Worm (Caenorhabditis elegans) whole organism, late embryonic: Measurements from ENCODE around the gene swt-1.

Experiments used
- C38D4.7 ChIP-seq: fragments of 200-800 bp; sonication (Bioruptor generic); optimal IDR thresholded peaks from 2 replicates; lab custom pipeline; 2018; ENCODE audit warnings: mild to moderate bottlenecking, missing genetic modification characterization, moderate library complexity, missing compliant biosample characterization
- F13H6.1 ChIP-seq: sonication (generic microtip); optimal IDR thresholded peaks from 2 replicates; lab custom pipeline; 2016; ENCODE audit warnings: missing genetic modification characterization, missing compliant biosample characterization
- ceh-14 ChIP-seq: sonication (generic microtip); optimal IDR thresholded peaks from 2 replicates; lab custom pipeline; 2016; ENCODE audit warnings: missing genotype, missing genetic modification characterization, missing compliant biosample characterization
- ceh-18 ChIP-seq: sonication (generic microtip); optimal IDR thresholded peaks from 2 replicates; lab custom pipeline; 2016; ENCODE audit warnings: missing genetic modification characterization, missing compliant biosample characterization
- ceh-19 ChIP-seq: fragments of 200-800 bp; sonication (Bioruptor generic); optimal IDR thresholded peaks from 2 replicates; lab custom pipeline; 2018; ENCODE audit warnings: mild to moderate bottlenecking, missing genetic modification characterization, missing compliant biosample characterization
- ceh-24 ChIP-seq: sonication (generic microtip); optimal IDR thresholded peaks from 2 replicates; lab custom pipeline; 2016; ENCODE audit warnings: mild to moderate bottlenecking, missing genetic modification characterization, missing compliant biosample characterization
- ceh-31 ChIP-seq: sonication (generic microtip); optimal IDR thresholded peaks from 2 replicates; lab custom pipeline; 2016; ENCODE audit warnings: missing genetic modification characterization, missing compliant biosample characterization
- ceh-34 ChIP-seq: sonication (generic microtip); optimal IDR thresholded peaks from 2 replicates; lab custom pipeline; 2016; ENCODE audit warnings: mild to moderate bottlenecking, missing genetic modification characterization, missing compliant biosample characterization
- che-1 ChIP-seq: sonication (generic microtip); optimal IDR thresholded peaks from 2 replicates; lab custom pipeline; 2016; ENCODE audit warnings: mild to moderate bottlenecking, missing genetic modification characterization, missing compliant biosample characterization
- dmd-4 ChIP-seq: sonication (generic microtip); optimal IDR thresholded peaks from 2 replicates; lab custom pipeline; 2016; ENCODE audit warnings: borderline replicate concordance, missing genetic modification characterization, missing compliant biosample characterization
- elt-2 ChIP-seq: sonication (generic microtip); optimal IDR thresholded peaks from 2 replicates; lab custom pipeline; 2016; ENCODE audit warnings: missing genetic modification reagents, missing genetic modification characterization, missing compliant biosample characterization
- fkh-10 ChIP-seq: fragments of 150-350 bp; optimal IDR thresholded peaks from 2 replicates; lab custom pipeline; 2014; ENCODE audit warnings: missing biosample characterization, missing genetic modification reagents, missing genetic modification characterization
- gmeb-2 ChIP-seq: sonication (generic microtip); optimal IDR thresholded peaks from 2 replicates; lab custom pipeline; 2016; ENCODE audit warnings: missing genetic modification characterization, inconsistent platforms, missing compliant biosample characterization
- hlh-15 ChIP-seq: sonication (generic microtip); optimal IDR thresholded peaks from 2 replicates; lab custom pipeline; 2016; ENCODE audit warnings: missing genetic modification characterization, missing compliant biosample characterization
- hlh-30 ChIP-seq: sonication (generic microtip); optimal IDR thresholded peaks from 2 replicates; lab custom pipeline; 2017; ENCODE audit warnings: antibody characterized with exemption, missing genetic modification characterization, missing compliant biosample characterization; ENCODE audit not compliant: insufficient read depth
- hlh-6 ChIP-seq: sonication (generic microtip); optimal IDR thresholded peaks from 2 replicates; lab custom pipeline; 2016; ENCODE audit warnings: missing genotype, missing genetic modification characterization, missing compliant biosample characterization
- hlh-8 ChIP-seq: sonication (generic microtip); optimal IDR thresholded peaks from 2 replicates; lab custom pipeline; 2016; ENCODE audit warnings: missing genotype, missing genetic modification characterization, missing compliant biosample characterization
- lim-6 ChIP-seq: sonication (generic microtip); optimal IDR thresholded peaks from 2 replicates; lab custom pipeline; 2016; ENCODE audit warnings: missing genetic modification characterization, missing compliant biosample characterization
- madf-2 ChIP-seq: sonication (generic microtip); optimal IDR thresholded peaks from 2 replicates; lab custom pipeline; 2017; ENCODE audit warnings: missing genetic modification characterization, missing compliant biosample characterization
- nhr-11 ChIP-seq: fragments of 150-350 bp; optimal IDR thresholded peaks from 2 replicates; lab custom pipeline; 2014; ENCODE audit warnings: missing biosample characterization, missing genetic modification characterization
- nhr-232 ChIP-seq: sonication (generic microtip); optimal IDR thresholded peaks from 2 replicates; lab custom pipeline; 2016; ENCODE audit warnings: missing genetic modification characterization, missing compliant biosample characterization
- npax-4 ChIP-seq: sonication (generic microtip); optimal IDR thresholded peaks from 2 replicates; lab custom pipeline; 2016; ENCODE audit warnings: missing genetic modification characterization, missing compliant biosample characterization
- pat-9 ChIP-seq: fragments of 200-800 bp; sonication (Bioruptor generic); optimal IDR thresholded peaks from 2 replicates; lab custom pipeline; 2018; ENCODE audit warnings: mild to moderate bottlenecking, missing genetic modification characterization, moderate library complexity, missing compliant biosample characterization
- pha-4 ChIP-seq: fragments of 150-350 bp; optimal IDR thresholded peaks from 2 replicates; lab custom pipeline; 2018; ENCODE audit warnings: missing biosample characterization, missing genetic modification reagents, missing genetic modification characterization
- pqm-1 ChIP-seq: sonication (generic microtip); optimal IDR thresholded peaks from 2 replicates; lab custom pipeline; 2016; ENCODE audit warnings: missing genetic modification characterization, missing compliant biosample characterization
- pros-1 ChIP-seq: fragments of 150-350 bp; optimal IDR thresholded peaks from 2 replicates; lab custom pipeline; 2014; ENCODE audit warnings: missing biosample characterization, missing genetic modification reagents, missing genetic modification characterization
- ref-2 ChIP-seq: sonication (generic microtip); optimal IDR thresholded peaks from 2 replicates; lab custom pipeline; 2016; ENCODE audit warnings: missing genetic modification characterization, missing compliant biosample characterization
- sdc-2 ChIP-seq: sonication (generic microtip); optimal IDR thresholded peaks from 2 replicates; lab custom pipeline; 2016; ENCODE audit warnings: missing genotype, missing genetic modification characterization, missing compliant biosample characterization
- syd-9 ChIP-seq: sonication (generic microtip); optimal IDR thresholded peaks from 2 replicates; lab custom pipeline; 2016; ENCODE audit warnings: mild to moderate bottlenecking, missing genetic modification characterization, moderate library complexity, missing compliant biosample characterization
- tbx-7 ChIP-seq: sonication (generic microtip); optimal IDR thresholded peaks from 2 replicates; lab custom pipeline; 2016; ENCODE audit warnings: missing genotype, missing genetic modification characterization, missing compliant biosample characterization
- unc-42 ChIP-seq: sonication (generic microtip); optimal IDR thresholded peaks from 2 replicates; lab custom pipeline; 2016; ENCODE audit warnings: missing genotype, missing genetic modification characterization, missing compliant biosample characterization
- unc-55 ChIP-seq: sonication (generic microtip); optimal IDR thresholded peaks from 2 replicates; lab custom pipeline; 2017; ENCODE audit warnings: missing biosample characterization, missing genetic modification reagents, missing genetic modification characterization
- zip-5 ChIP-seq: sonication (generic microtip); optimal IDR thresholded peaks from 2 replicates; lab custom pipeline; 2016; ENCODE audit warnings: missing genetic modification characterization, missing compliant biosample characterization

Gene swt-1

DNA sequence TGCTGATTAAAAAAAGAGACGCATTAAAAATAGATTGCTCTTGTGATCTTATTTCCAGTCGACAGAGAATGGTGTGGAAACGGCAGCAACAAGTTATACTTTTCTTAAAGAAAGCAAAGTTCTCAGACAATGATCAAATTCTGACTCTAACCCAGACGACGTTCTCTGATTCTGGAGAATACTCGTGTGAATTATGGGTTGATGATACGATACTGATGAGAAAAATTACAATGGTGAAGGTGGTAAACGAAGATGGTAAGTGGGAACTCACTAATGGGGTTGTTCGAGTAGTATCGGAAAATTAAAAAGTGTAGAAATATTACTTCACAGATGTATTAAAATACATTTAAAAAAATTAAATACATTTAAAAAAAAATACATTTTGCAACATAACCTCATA is 29.0 kb upstream of the swt-1 start:
- TF ChIP-seq lim-6 (no peak), ceh-18 (tag; lab: Kevin White, UChicago) (no peak), che-1 (no peak), gmeb-2 (no peak)

DNA sequence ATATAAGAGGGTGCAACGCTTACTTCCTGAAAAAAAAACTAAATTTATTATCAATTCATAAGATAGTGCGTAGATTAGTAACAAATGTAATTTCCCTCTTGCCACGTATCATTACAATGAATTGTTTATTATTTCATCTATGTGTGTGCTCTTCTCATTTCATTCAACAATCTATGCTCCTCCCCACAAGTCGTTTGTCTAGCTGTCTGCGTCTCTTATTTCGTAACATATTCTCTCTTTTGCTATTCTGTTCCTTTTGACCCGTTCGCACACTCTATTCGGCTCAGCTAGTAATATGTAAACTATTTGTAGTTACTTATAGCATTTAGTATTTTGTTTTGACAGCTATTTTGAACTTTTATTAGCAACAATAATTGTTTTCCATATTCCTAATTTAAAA is 25.3 kb upstream of the swt-1 start:
- TF ChIP-seq unc-42 (no peak), tbx-7 (no peak), pros-1 (tag; lab: Kevin White, UChicago) (no peak), C38D4.7 (no peak), unc-55 (GFP tag; lab: Kevin White, UChicago) (no peak), hlh-8 (tag; lab: Kevin White, UChicago) (no peak), madf-2 (tag; lab: Kevin White, UChicago) (no peak), ceh-31 (tag; lab: Kevin White, UChicago) (no peak), ceh-19 (no peak), ceh-34 (tag; lab: Kevin White, UChicago) (no peak), pat-9 (tag; lab: Kevin White, UChicago) (no peak), nhr-11 (tag; lab: Kevin White, UChicago) (no peak)
- TF ChIP-seq, all 69 proteins: peak for 0

DNA sequence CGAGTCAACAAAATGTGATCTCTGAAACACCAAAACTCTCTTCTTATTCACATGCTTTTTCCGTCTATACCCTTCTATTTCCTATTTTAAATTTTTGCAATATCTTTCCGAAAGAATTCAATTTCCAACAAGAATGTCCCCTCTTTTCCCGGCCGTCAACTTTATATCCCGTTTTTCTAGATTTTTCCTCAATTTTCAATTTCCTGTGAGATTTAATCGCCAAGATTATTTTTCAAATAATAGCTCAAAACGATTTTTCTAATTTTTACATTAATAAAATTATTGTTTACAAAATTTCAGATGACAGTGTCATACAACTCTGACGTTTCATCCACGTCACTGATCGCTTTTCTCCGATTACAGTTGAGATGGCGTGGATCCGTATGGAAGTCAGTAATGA is 24.0 kb upstream of the swt-1 start, which contains the start of gene best-19:
Gene best-19, plus strand, starts transcription at position 301 of the 400 bp plus-strand sequence.
- TF ChIP-seq pros-1 (tag; lab: Kevin White, UChicago): no peak
- TF ChIP-seq ref-2 (tag; lab: Kevin White, UChicago): no peak
- no peak for TF ChIP-seq hlh-30 (tag; lab: Kevin White, UChicago)
- TF ChIP-seq unc-42: peak; percentile 52

DNA sequence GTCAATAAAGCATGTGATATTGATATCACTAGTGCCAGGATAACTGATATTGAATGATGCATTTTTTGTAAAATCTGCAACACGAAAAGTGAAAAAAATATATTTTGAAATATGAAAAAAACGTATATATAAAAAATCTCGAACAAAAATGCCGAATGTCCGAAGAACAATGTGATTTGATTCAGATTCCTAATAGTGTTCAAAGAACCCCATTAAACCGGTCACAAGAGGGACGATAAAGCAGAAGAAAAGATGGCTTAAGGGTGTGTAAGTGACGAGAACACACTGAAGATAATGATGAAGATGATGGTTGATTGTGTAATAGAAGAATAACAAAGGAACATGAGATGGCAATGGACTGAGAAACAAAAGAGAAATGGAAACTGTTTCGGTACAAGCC is 19.3 kb upstream of the swt-1 start, which contains the start of gene T21D12.14:
Gene T21D12.14, minus strand, starts transcription at position 101 of the 400 bp plus-strand sequence.
- no peak for TF ChIP-seq pha-4 (tag; lab: Kevin White, UChicago)
- no peak for TF ChIP-seq tbx-7
- no peak for TF ChIP-seq pqm-1
- TF ChIP-seq dmd-4: no peak
- TF ChIP-seq unc-42: no peak
- no peak for TF ChIP-seq F13H6.1
- TF ChIP-seq fkh-10 (GFP tag; lab: Kevin White, UChicago): no peak
- TF ChIP-seq hlh-15 (tag; lab: Kevin White, UChicago): no peak
- TF ChIP-seq lim-6: no peak
- TF ChIP-seq zip-5 (tag; lab: Kevin White, UChicago): no peak
- no peak for TF ChIP-seq ceh-14 (tag; lab: Kevin White, UChicago)
- no peak for TF ChIP-seq pros-1 (tag; lab: Kevin White, UChicago)
- TF ChIP-seq ceh-24: no peak

DNA sequence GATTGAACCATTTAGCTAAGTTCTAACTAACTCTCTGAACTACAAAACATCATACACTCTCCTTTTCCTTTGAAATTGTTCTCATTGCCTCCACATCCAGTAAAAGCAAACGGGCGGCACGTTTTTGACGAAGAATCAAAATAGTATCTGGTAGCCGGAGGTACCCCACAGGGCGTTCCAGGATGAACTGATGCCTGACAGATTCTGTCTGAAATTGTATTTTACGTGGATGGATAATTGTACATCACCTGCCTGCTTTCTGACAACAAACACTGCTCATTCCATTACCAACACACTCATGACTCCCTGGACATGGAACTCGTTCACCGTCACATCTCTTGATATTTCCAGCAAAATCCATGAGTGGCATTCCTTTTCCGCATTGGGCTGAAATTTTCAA is 16.9 kb upstream of the swt-1 start:
- TF ChIP-seq nhr-232 (tag; lab: Kevin White, UChicago): no peak
- TF ChIP-seq, all 69 proteins: peak for 0

DNA sequence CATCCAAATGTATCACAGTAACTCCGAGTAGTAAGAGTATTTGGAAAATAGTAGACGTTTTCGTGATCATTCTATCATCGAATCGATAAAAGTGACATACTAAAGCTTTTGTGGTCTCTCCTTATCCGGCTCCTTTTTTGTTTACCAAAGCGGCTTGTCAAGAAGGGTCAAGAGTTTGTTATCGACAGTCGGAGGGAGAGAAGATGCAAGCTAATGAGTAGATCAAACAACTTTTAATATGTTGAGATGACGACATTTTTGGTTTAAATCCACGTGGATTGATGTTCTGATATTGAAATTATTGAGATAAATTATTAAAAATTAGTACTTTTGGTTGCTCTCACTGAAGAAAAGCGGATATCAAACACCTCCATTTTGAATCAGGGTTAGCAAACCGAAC is 15.9 kb upstream of the swt-1 start, which contains the start of gene T21D12.7:
Gene T21D12.7, minus strand, starts transcription at position 101 of the 400 bp plus-strand sequence.
- no peak for TF ChIP-seq ref-2 (tag; lab: Kevin White, UChicago)
- TF ChIP-seq syd-9 (tag; lab: Kevin White, UChicago): no peak
- no peak for TF ChIP-seq hlh-6 (tag; lab: Kevin White, UChicago)
- no peak for TF ChIP-seq hlh-8 (tag; lab: Kevin White, UChicago)
- TF ChIP-seq dmd-4: no peak
- TF ChIP-seq ceh-24: no peak
- TF ChIP-seq npax-4: no peak
- TF ChIP-seq elt-2 (tag; lab: Kevin White, UChicago): no peak
- TF ChIP-seq sdc-2: no peak
- TF ChIP-seq C38D4.7: no peak
- TF ChIP-seq, all 69 proteins: peak for 0
